Worm (Caenorhabditis elegans) whole organism, L3 larva: Measurements from ENCODE around the gene W03C9.5.

Source experiments
- ceh-28 ChIP-seq: fragments of 150-350 bp; optimal IDR thresholded peaks from 2 replicates; lab custom pipeline; 2014; ENCODE audit warnings: missing biosample characterization, missing genetic modification reagents, missing genetic modification characterization
- elt-2 ChIP-seq: sonication (generic microtip); optimal IDR thresholded peaks from 2 replicates; lab custom pipeline; 2016; ENCODE audit warnings: missing genetic modification reagents, mild to moderate bottlenecking, missing genetic modification characterization, missing compliant biosample characterization
- elt-3 ChIP-seq, 3 experiments: fragments of 150-350 bp in 1 of 3; sonication (generic microtip) in 2 of 3; optimal IDR thresholded peaks; 2 replicates in 2 of 3; 4 replicates in 1 of 3; lab custom pipeline; 2014 to 2017; ENCODE audit warnings: missing biosample characterization in 3 of 3, missing genetic modification characterization in 3 of 3
- fkh-10 ChIP-seq: sonication (generic microtip); optimal IDR thresholded peaks from 2 replicates; lab custom pipeline; 2017; ENCODE audit warnings: missing biosample characterization, missing genetic modification reagents, missing genetic modification characterization
- mdl-1 ChIP-seq: fragments of 150-350 bp; optimal IDR thresholded peaks from 2 replicates; lab custom pipeline; 2014; ENCODE audit warnings: missing biosample characterization, missing genetic modification characterization
- nfya-1 ChIP-seq: sonication (generic microtip); optimal IDR thresholded peaks from 2 replicates; lab custom pipeline; 2017; ENCODE audit warnings: missing genetic modification characterization, mild to moderate bottlenecking, missing compliant biosample characterization, antibody characterized with exemption, moderate library complexity; ENCODE audit not compliant: insufficient read depth
- nhr-11 ChIP-seq: fragments of 150-350 bp; optimal IDR thresholded peaks from 2 replicates; lab custom pipeline; 2014; ENCODE audit warnings: missing biosample characterization, missing genetic modification characterization
- nhr-237 ChIP-seq: fragments of 150-350 bp; optimal IDR thresholded peaks from 2 replicates; lab custom pipeline; 2014; ENCODE audit warnings: missing biosample characterization, missing genetic modification characterization
- nhr-25 ChIP-seq: sonication (generic microtip); optimal IDR thresholded peaks from 2 replicates; lab custom pipeline; 2017; ENCODE audit warnings: missing biosample characterization, missing genetic modification characterization
- nhr-28 ChIP-seq: fragments of 150-350 bp; optimal IDR thresholded peaks from 2 replicates; lab custom pipeline; 2014; ENCODE audit warnings: missing biosample characterization, missing genetic modification characterization
- nhr-77 ChIP-seq: fragments of 150-350 bp; optimal IDR thresholded peaks from 2 replicates; lab custom pipeline; 2014; ENCODE audit warnings: missing biosample characterization, missing genetic modification characterization
- unc-39 ChIP-seq: sonication (generic microtip); optimal IDR thresholded peaks from 4 replicates; lab custom pipeline; 2017; ENCODE audit warnings: missing biosample characterization, missing genetic modification characterization

ce11 chrII:11994940-11995339, 27.6 kb upstream of the W03C9.5 start:
- TF ChIP-seq fkh-10 (GFP tag; lab: Kevin White, UChicago) (no peak), unc-39 (tag; lab: Kevin White, UChicago) (no peak), elt-3 (tag; optimal IDR thresholded peaks at IDR 0.05; lab: Kevin White, UChicago) (no peak), nhr-28 (no peak), nhr-25 (no peak), nhr-77 (tag; lab: Kevin White, UChicago) (no peak), nhr-237 (tag; lab: Kevin White, UChicago) (no peak), nhr-11 (tag; lab: Kevin White, UChicago) (no peak), ceh-28 (tag; lab: Kevin White, UChicago) (no peak), mdl-1 (tag; lab: Kevin White, UChicago) (no peak), nfya-1 (tag; lab: Kevin White, UChicago) (no peak), elt-2 (tag; lab: Kevin White, UChicago) (no peak)
